Worm (Caenorhabditis elegans) whole organism, mixed stage, embryonic: ENCODE measurements around the gene memo-1.
A peak's percentile ranks its signal among the peaks of the same experiment; 100 is the strongest.

Experiments used
- M03D4.4 ChIP-seq: sonication (generic microtip); optimal IDR thresholded peaks from 2 replicates; lab custom pipeline; 2017; ENCODE audit warnings: mild to moderate bottlenecking, missing genetic modification characterization, missing compliant biosample characterization
- bed-3 ChIP-seq: fragments of 200-800 bp; sonication (Bioruptor generic); optimal IDR thresholded peaks from 3 replicates; lab custom pipeline; 2018; ENCODE audit warnings: mild to moderate bottlenecking, missing genetic modification characterization, moderate library complexity, missing compliant biosample characterization
- blmp-1 ChIP-seq: fragments of 150-350 bp; optimal IDR thresholded peaks from 2 replicates; lab custom pipeline; 2014; ENCODE audit warnings: missing biosample characterization, missing genetic modification characterization
- ceh-39 ChIP-seq: fragments of 150-350 bp; optimal IDR thresholded peaks from 2 replicates; lab custom pipeline; 2014; ENCODE audit warnings: missing biosample characterization, missing genetic modification characterization
- ceh-43 ChIP-seq: fragments of 200-800 bp; sonication (Bioruptor generic); optimal IDR thresholded peaks from 2 replicates; lab custom pipeline; 2018; ENCODE audit warnings: mild to moderate bottlenecking, missing genetic modification characterization, moderate library complexity, missing compliant biosample characterization
- ceh-83 ChIP-seq: fragments of 200-800 bp; sonication (Bioruptor generic); optimal IDR thresholded peaks from 2 replicates; lab custom pipeline; 2018; ENCODE audit warnings: mild to moderate bottlenecking, missing genetic modification characterization, missing compliant biosample characterization
- ces-1 ChIP-seq: fragments of 150-350 bp; optimal IDR thresholded peaks from 2 replicates; lab custom pipeline; 2014; ENCODE audit warnings: missing biosample characterization, missing genetic modification reagents, missing genetic modification characterization
- cnd-1 ChIP-seq: fragments of 200-800 bp; sonication (Bioruptor generic); optimal IDR thresholded peaks from 2 replicates; lab custom pipeline; 2018; ENCODE audit warnings: mild to moderate bottlenecking, missing genetic modification characterization, missing compliant biosample characterization
- drap-1 ChIP-seq: fragments of 200-800 bp; sonication (Bioruptor generic); optimal IDR thresholded peaks from 3 replicates; lab custom pipeline; 2018; ENCODE audit warnings: mild to moderate bottlenecking, missing genetic modification characterization, missing compliant biosample characterization
- elt-1 ChIP-seq: sonication (generic microtip); optimal IDR thresholded peaks from 2 replicates; lab custom pipeline; 2017; ENCODE audit warnings: missing genetic modification characterization, mild to moderate bottlenecking, missing compliant biosample characterization, antibody characterized with exemption, moderate library complexity, borderline replicate concordance; ENCODE audit not compliant: insufficient read depth
- elt-3 ChIP-seq: fragments of 150-350 bp; optimal IDR thresholded peaks from 2 replicates; lab custom pipeline; 2014; ENCODE audit warnings: missing biosample characterization, missing genetic modification characterization
- flh-1 ChIP-seq: fragments of 200-800 bp; sonication (Bioruptor generic); optimal IDR thresholded peaks from 2 replicates; lab custom pipeline; 2018; ENCODE audit warnings: mild to moderate bottlenecking, missing genetic modification characterization, moderate library complexity, missing compliant biosample characterization
- ham-2 ChIP-seq: fragments of 200-800 bp; sonication (Bioruptor generic); optimal IDR thresholded peaks from 2 replicates; lab custom pipeline; 2018; ENCODE audit warnings: mild to moderate bottlenecking, missing genetic modification characterization, missing compliant biosample characterization
- hlh-1 ChIP-seq: fragments of 150-350 bp; optimal IDR thresholded peaks from 2 replicates; lab custom pipeline; 2014; ENCODE audit warnings: missing biosample characterization, missing genetic modification reagents, missing genetic modification characterization
- lin-13 ChIP-seq: fragments of 150-350 bp; optimal IDR thresholded peaks from 2 replicates; lab custom pipeline; 2014; ENCODE audit warnings: missing biosample characterization, missing genetic modification characterization
- lin-32 ChIP-seq: fragments of 200-800 bp; sonication (Bioruptor generic); optimal IDR thresholded peaks from 2 replicates; lab custom pipeline; 2018; ENCODE audit warnings: mild to moderate bottlenecking, missing genetic modification characterization, missing compliant biosample characterization
- lsy-2 ChIP-seq: fragments of 150-350 bp; optimal IDR thresholded peaks from 2 replicates; lab custom pipeline; 2014; ENCODE audit warnings: missing biosample characterization, missing genetic modification characterization
- mab-5 ChIP-seq: fragments of 150-350 bp; optimal IDR thresholded peaks from 2 replicates; lab custom pipeline; 2014; ENCODE audit warnings: missing biosample characterization, missing genetic modification characterization
- mep-1 ChIP-seq: fragments of 150-350 bp; optimal IDR thresholded peaks from 2 replicates; lab custom pipeline; 2017; ENCODE audit warnings: missing biosample characterization, missing genetic modification reagents, missing genetic modification characterization, inconsistent platforms
- mls-2 ChIP-seq: sonication (generic microtip); optimal IDR thresholded peaks from 2 replicates; lab custom pipeline; 2016; ENCODE audit warnings: mild to moderate bottlenecking, missing genetic modification characterization, moderate library complexity, missing compliant biosample characterization
- nhr-12 ChIP-seq: fragments of 150-350 bp; optimal IDR thresholded peaks from 2 replicates; lab custom pipeline; 2014; ENCODE audit warnings: missing biosample characterization, missing genetic modification characterization
- nhr-2 ChIP-seq: fragments of 150-350 bp; optimal IDR thresholded peaks from 2 replicates; lab custom pipeline; 2014; ENCODE audit warnings: missing biosample characterization, missing genetic modification characterization
- nhr-237 ChIP-seq: fragments of 150-350 bp; optimal IDR thresholded peaks from 2 replicates; lab custom pipeline; 2014; ENCODE audit warnings: missing biosample characterization, missing genetic modification characterization
- nhr-28 ChIP-seq: fragments of 150-350 bp; optimal IDR thresholded peaks from 2 replicates; lab custom pipeline; 2014; ENCODE audit warnings: missing biosample characterization, missing genetic modification characterization
- nhr-76 ChIP-seq: sonication (generic microtip); optimal IDR thresholded peaks from 2 replicates; lab custom pipeline; 2017; ENCODE audit warnings: missing biosample characterization, missing genetic modification characterization
- pha-4 ChIP-seq: fragments of 150-350 bp; optimal IDR thresholded peaks from 2 replicates; lab custom pipeline; 2018; ENCODE audit warnings: missing biosample characterization, missing genetic modification reagents, missing genetic modification characterization
- sem-2 ChIP-seq: fragments of 200-800 bp; sonication (Bioruptor generic); optimal IDR thresholded peaks from 2 replicates; lab custom pipeline; 2018; ENCODE audit warnings: mild to moderate bottlenecking, missing genetic modification characterization, missing compliant biosample characterization
- snpc-4 ChIP-seq: fragments of 150-350 bp; optimal IDR thresholded peaks from 2 replicates; lab custom pipeline; 2014; ENCODE audit warnings: missing biosample characterization, missing genetic modification characterization
- sptf-1 ChIP-seq: sonication (generic microtip); optimal IDR thresholded peaks from 2 replicates; lab custom pipeline; 2017; ENCODE audit warnings: mild to moderate bottlenecking, missing genetic modification characterization, moderate library complexity, missing compliant biosample characterization
- tbx-8 ChIP-seq: fragments of 200-800 bp; sonication (Bioruptor generic); optimal IDR thresholded peaks from 2 replicates; lab custom pipeline; 2018; ENCODE audit warnings: mild to moderate bottlenecking, missing genetic modification characterization, moderate library complexity, missing compliant biosample characterization
- unc-120 ChIP-seq: sonication (generic microtip); optimal IDR thresholded peaks from 2 replicates; lab custom pipeline; 2017; ENCODE audit warnings: missing genetic modification characterization, missing compliant biosample characterization; ENCODE audit not compliant: poor library complexity, severe bottlenecking
- unc-39 ChIP-seq: fragments of 150-350 bp; optimal IDR thresholded peaks from 2 replicates; lab custom pipeline; 2014; ENCODE audit warnings: missing biosample characterization, missing genetic modification characterization
- unc-62 ChIP-seq: fragments of 150-350 bp; optimal IDR thresholded peaks from 2 replicates; lab custom pipeline; 2014; ENCODE audit warnings: missing biosample characterization, missing genetic modification reagents, missing genetic modification characterization
- zip-8 ChIP-seq: fragments of 150-350 bp; optimal IDR thresholded peaks from 2 replicates; lab custom pipeline; 2014; ENCODE audit warnings: missing biosample characterization, missing genetic modification characterization
- ztf-11 ChIP-seq: fragments of 150-350 bp; optimal IDR thresholded peaks from 2 replicates; lab custom pipeline; 2014; ENCODE audit warnings: missing biosample characterization, missing genetic modification characterization

memo-1 gene

ce11 chrV:7854603-7855002 lies 7.6 kb upstream of the memo-1 start, which contains the start of the genes C37C3.9 and C37C3.18:
TSS of gene C37C3.9 (minus strand) at chrV:7854700.
TSS of gene C37C3.18 (plus strand) at chrV:7854993.
- no peak for TF ChIP-seq cnd-1 (tag; lab: Kevin White, UChicago)
- no peak for TF ChIP-seq ztf-11 (tag; lab: Kevin White, UChicago)
- TF ChIP-seq drap-1 (GFP tag; lab: Kevin White, UChicago) = no peak
- TF ChIP-seq unc-39 = no peak
- no peak for TF ChIP-seq nhr-76 (tag; lab: Kevin White, UChicago)
- no peak for TF ChIP-seq sem-2 (GFP tag; lab: Kevin White, UChicago)
- TF ChIP-seq elt-1 (tag; lab: Kevin White, UChicago) = no peak
- no peak for TF ChIP-seq mab-5 (tag; lab: Kevin White, UChicago)
- peak; percentile 51 for TF ChIP-seq lsy-2 (tag; lab: Kevin White, UChicago)
- TF ChIP-seq pha-4 (tag; lab: Kevin White, UChicago) = peak; percentile 75
- no peak for TF ChIP-seq ceh-43
- no peak for TF ChIP-seq nhr-12
- TF ChIP-seq zip-8 (tag; lab: Kevin White, UChicago) = no peak
- TF ChIP-seq sptf-1 (tag; lab: Kevin White, UChicago) = no peak
- TF ChIP-seq flh-1 = no peak
- TF ChIP-seq hlh-1 = no peak
- TF ChIP-seq nhr-28 (tag; lab: Kevin White, UChicago) = no peak
- TF ChIP-seq ceh-39 (tag; lab: Kevin White, UChicago) = no peak
- peak; percentile 49 for TF ChIP-seq nhr-237 (tag; lab: Kevin White, UChicago)
- TF ChIP-seq elt-3 (tag; lab: Kevin White, UChicago) = no peak
- peak; percentile 58 for TF ChIP-seq mep-1
- peak; percentile 47 for TF ChIP-seq unc-120 (tag; lab: Kevin White, UChicago)
- no peak for TF ChIP-seq tbx-8 (GFP tag; lab: Kevin White, UChicago)
- TF ChIP-seq mls-2 (tag; lab: Kevin White, UChicago) = no peak
- TF ChIP-seq snpc-4 (tag; lab: Kevin White, UChicago) = no peak
- peak; percentile 2 for TF ChIP-seq blmp-1 (tag; lab: Kevin White, UChicago)
- TF ChIP-seq unc-62 (GFP tag; lab: Kevin White, UChicago) = peak; percentile 46
- TF ChIP-seq lin-32 = no peak
- TF ChIP-seq nhr-2 (tag; lab: Kevin White, UChicago) = no peak
- TF ChIP-seq M03D4.4 = no peak
- no peak for TF ChIP-seq lin-13 (tag; lab: Kevin White, UChicago)
- TF ChIP-seq ceh-83 (GFP tag; lab: Kevin White, UChicago) = no peak
- TF ChIP-seq bed-3 (GFP tag; lab: Kevin White, UChicago) = no peak
- peak; percentile 49 for TF ChIP-seq ces-1 (GFP tag; lab: Kevin White, UChicago)
- TF ChIP-seq ham-2 (GFP tag; lab: Kevin White, UChicago) = peak; percentile 66

DNA sequence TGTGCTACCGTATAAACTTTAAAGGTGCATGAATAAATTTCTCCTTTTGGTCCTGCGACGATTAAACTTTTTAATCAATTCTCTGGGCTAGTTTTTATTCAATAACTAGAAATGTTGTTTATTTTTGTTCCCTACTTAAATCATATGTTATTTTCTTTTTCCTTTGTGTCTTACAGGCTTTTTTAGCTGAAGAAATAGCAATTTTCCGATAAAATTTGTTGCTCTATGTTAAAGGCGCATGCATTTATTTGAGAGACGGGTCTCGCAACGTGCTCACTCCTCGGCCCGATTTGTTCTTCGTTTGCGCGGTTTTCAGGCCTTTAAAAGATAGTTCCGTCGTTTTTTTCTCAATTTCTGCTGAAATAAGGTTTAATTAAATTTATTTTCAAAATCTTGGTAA lies 6.9 kb upstream of the memo-1 start:
- TF ChIP-seq mep-1 (peak; percentile 27), lsy-2 (tag; lab: Kevin White, UChicago) (no peak), ces-1 (GFP tag; lab: Kevin White, UChicago) (peak; percentile 11)

DNA sequence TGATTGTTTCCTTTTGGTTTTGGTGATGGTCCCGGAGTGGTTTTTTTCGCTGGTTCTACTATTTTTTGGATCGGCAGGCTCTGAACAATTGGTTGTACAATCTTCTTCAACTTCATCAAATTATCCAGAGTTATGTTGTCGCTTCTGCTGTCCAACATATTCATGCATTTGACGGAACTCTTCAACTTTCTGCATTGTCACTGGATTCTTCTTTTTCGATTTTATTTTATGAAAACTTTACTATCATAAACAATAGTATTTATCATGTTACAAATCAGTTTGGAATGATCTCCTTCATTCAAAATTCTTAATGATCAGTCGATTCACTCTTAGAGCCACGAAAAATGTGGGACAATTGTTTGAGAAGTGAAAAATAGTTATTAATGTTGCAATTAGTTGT lies 5.1 kb upstream of the memo-1 start:
- TF ChIP-seq unc-39 (no peak), elt-1 (tag; lab: Kevin White, UChicago) (no peak), ceh-83 (GFP tag; lab: Kevin White, UChicago) (no peak), lin-32 (no peak), mls-2 (tag; lab: Kevin White, UChicago) (no peak), hlh-1 (no peak), mab-5 (tag; lab: Kevin White, UChicago) (no peak), unc-120 (tag; lab: Kevin White, UChicago) (no peak), lin-13 (tag; lab: Kevin White, UChicago) (no peak), blmp-1 (tag; lab: Kevin White, UChicago) (no peak), nhr-237 (tag; lab: Kevin White, UChicago) (no peak)
- TF ChIP-seq, all 35 proteins: peak for 0

ce11 chrV:7848251-7848650 lies 1.3 kb upstream of the memo-1 start:
- TF ChIP-seq sptf-1 (tag; lab: Kevin White, UChicago) (peak; percentile 56), lin-32 (no peak)
- TF ChIP-seq, all 35 proteins: peak for 1
